Fruit fly (Drosophila melanogaster) whole organism, embryonic: ENCODE data around the gene CG5938.

Experiments used
- Atf-2 ChIP-seq: fragments of 200-800 bp; sonication (Bioruptor generic); optimal IDR thresholded peaks from 2 replicates; lab custom pipeline; 2016; ENCODE audit warnings: missing biosample characterization, missing genetic modification characterization
- CG10543 ChIP-seq: fragments of 200-800 bp; sonication (Bioruptor generic); optimal IDR thresholded peaks from 3 replicates; lab custom pipeline; 2017; ENCODE audit warnings: missing biosample characterization, mild to moderate bottlenecking, missing genetic modification characterization, moderate library complexity
- CG10959 ChIP-seq: fragments of 200-800 bp; sonication (Bioruptor generic); IDR thresholded peaks from 2 replicates; pipeline ENCODE4 v1.3.6; 2022; ENCODE audit warnings: missing biosample characterization, missing genetic modification characterization
- CG12104 ChIP-seq: fragments of 200-800 bp; sonication (Bioruptor generic); optimal IDR thresholded peaks from 3 replicates; lab custom pipeline; 2016; ENCODE audit warnings: missing biosample characterization, missing genetic modification characterization
- CG1233 ChIP-seq: fragments of 200-800 bp; sonication (Bioruptor generic); optimal IDR thresholded peaks from 4 replicates; lab custom pipeline; 2018; ENCODE audit warnings: missing biosample characterization, mild to moderate bottlenecking, missing genetic modification characterization
- CG12744 ChIP-seq: fragments of 200-800 bp; sonication (Bioruptor generic); optimal IDR thresholded peaks from 2 replicates; lab custom pipeline; 2016; ENCODE audit warnings: missing biosample characterization, missing genetic modification characterization
- CG13624 ChIP-seq: fragments of 200-800 bp; sonication (Bioruptor generic); optimal IDR thresholded peaks from 2 replicates; lab custom pipeline; 2016; ENCODE audit warnings: missing biosample characterization, missing genetic modification characterization
- CG15269 ChIP-seq: fragments of 200-800 bp; sonication (Bioruptor generic); optimal IDR thresholded peaks from 2 replicates; lab custom pipeline; 2018; ENCODE audit warnings: missing biosample characterization, mild to moderate bottlenecking, missing genetic modification characterization, moderate library complexity
- CG17361 ChIP-seq: fragments of 200-800 bp; sonication (Bioruptor generic); IDR thresholded peaks from 3 replicates; pipeline ENCODE4 v1.3.6; 2022; ENCODE audit warnings: missing biosample characterization, missing genetic modification characterization
- CG17802 ChIP-seq: fragments of 200-800 bp; sonication (Bioruptor generic); optimal IDR thresholded peaks from 2 replicates; lab custom pipeline; 2018; ENCODE audit warnings: missing biosample characterization, mild to moderate bottlenecking, missing genetic modification characterization, moderate library complexity
- CG31365 ChIP-seq: fragments of 200-800 bp; sonication (Bioruptor generic); optimal IDR thresholded peaks from 2 replicates; lab custom pipeline; 2018; ENCODE audit warnings: missing biosample characterization, mild to moderate bottlenecking, missing genetic modification characterization
- CG34224 ChIP-seq: fragments of 200-800 bp; sonication (Bioruptor generic); IDR thresholded peaks from 3 replicates; pipeline ENCODE4 v1.3.6; 2022; ENCODE audit warnings: missing biosample characterization, missing genetic modification characterization; ENCODE audit not compliant: partially characterized antibody
- CG3847 ChIP-seq: fragments of 200-800 bp; sonication (Bioruptor generic); IDR thresholded peaks from 2 replicates; pipeline ENCODE4 v1.3.6; 2022; ENCODE audit warnings: missing biosample characterization, missing genetic modification characterization
- CG4854 ChIP-seq: fragments of 200-800 bp; sonication (Bioruptor generic); optimal IDR thresholded peaks from 2 replicates; lab custom pipeline; 2016; ENCODE audit warnings: missing biosample characterization, missing genetic modification characterization, inconsistent platforms
- CG5245 ChIP-seq: fragments of 200-800 bp; sonication (Bioruptor generic); optimal IDR thresholded peaks from 3 replicates; lab custom pipeline; 2016; ENCODE audit warnings: missing biosample characterization, missing genetic modification characterization
- CG6654 ChIP-seq: fragments of 200-800 bp; sonication (Bioruptor generic); optimal IDR thresholded peaks from 2 replicates; lab custom pipeline; 2017; ENCODE audit warnings: missing biosample characterization, mild to moderate bottlenecking, missing genetic modification characterization
- CG6689 ChIP-seq: fragments of 200-800 bp; sonication (Bioruptor generic); IDR thresholded peaks from 2 replicates; pipeline ENCODE4 v1.3.6; 2022; ENCODE audit warnings: missing biosample characterization, missing genetic modification characterization
- CG6765 ChIP-seq: fragments of 200-800 bp; sonication (Bioruptor generic); optimal IDR thresholded peaks from 3 replicates; lab custom pipeline; 2017; ENCODE audit warnings: missing biosample characterization, mild to moderate bottlenecking, missing genetic modification characterization
- CG6854 ChIP-seq: fragments of 200-800 bp; sonication (Bioruptor generic); optimal IDR thresholded peaks from 3 replicates; lab custom pipeline; 2017; ENCODE audit warnings: missing biosample characterization, mild to moderate bottlenecking, missing genetic modification characterization
- CG7357 ChIP-seq: fragments of 200-800 bp; sonication (Bioruptor generic); IDR thresholded peaks from 3 replicates; pipeline ENCODE4 v1.3.6; 2022; ENCODE audit warnings: missing biosample characterization, missing genetic modification characterization
- CG9437 ChIP-seq: fragments of 200-800 bp; sonication (Bioruptor generic); optimal IDR thresholded peaks from 2 replicates; lab custom pipeline; 2018; ENCODE audit warnings: missing biosample characterization, mild to moderate bottlenecking, missing genetic modification characterization
- CG9609 ChIP-seq: fragments of 200-800 bp; sonication (Bioruptor generic); optimal IDR thresholded peaks from 3 replicates; lab custom pipeline; 2016; ENCODE audit warnings: missing biosample characterization, missing genetic modification characterization
- Dad ChIP-seq: fragments of 200-800 bp; sonication (Bioruptor generic); optimal IDR thresholded peaks from 3 replicates; lab custom pipeline; 2016; ENCODE audit warnings: missing biosample characterization, missing genetic modification characterization
- ERR ChIP-seq: fragments of 200-800 bp; sonication (Bioruptor generic); optimal IDR thresholded peaks from 2 replicates; lab custom pipeline; 2016; ENCODE audit warnings: missing biosample characterization, missing genetic modification characterization
- Elba2 ChIP-seq: fragments of 200-800 bp; sonication (Bioruptor generic); optimal IDR thresholded peaks from 3 replicates; lab custom pipeline; 2016; ENCODE audit warnings: missing biosample characterization, missing genetic modification characterization
- Hr78 ChIP-seq, 2 experiments: fragments of 200-800 bp in 1 of 2; fragments of >200 bp in 1 of 2; sonication (Bioruptor generic) in 1 of 2; optimal IDR thresholded peaks; 2 replicates each; lab custom pipeline; 2017 to 2019; ENCODE audit warnings: missing biosample characterization in 2 of 2, missing genetic modification characterization in 2 of 2, mild to moderate bottlenecking in 1 of 2, moderate library complexity in 1 of 2
- Myb ChIP-seq: fragments of 200-800 bp; sonication (Bioruptor generic); optimal IDR thresholded peaks from 2 replicates; lab custom pipeline; 2016; ENCODE audit warnings: missing biosample characterization, missing genetic modification characterization
- NC2α ChIP-seq: fragments of 200-800 bp; sonication (Bioruptor generic); optimal IDR thresholded peaks from 2 replicates; lab custom pipeline; 2016; ENCODE audit warnings: missing biosample characterization, missing genetic modification characterization
- Opbp ChIP-seq: fragments of 200-800 bp; sonication (Bioruptor generic); IDR thresholded peaks from 3 replicates; pipeline ENCODE4 v1.3.6; 2022; ENCODE audit warnings: missing biosample characterization, missing genetic modification characterization; ENCODE audit not compliant: partially characterized antibody
- Poxn ChIP-seq: fragments of 200-800 bp; sonication (Bioruptor generic); IDR thresholded peaks from 2 replicates; pipeline ENCODE4 v1.3.6; 2022; ENCODE audit warnings: missing biosample characterization, missing genetic modification characterization
- TFAM ChIP-seq: fragments of 200-800 bp; sonication (Bioruptor generic); optimal IDR thresholded peaks from 2 replicates; lab custom pipeline; 2017; ENCODE audit warnings: missing biosample characterization, missing genetic modification characterization, inconsistent platforms
- YL-1 ChIP-seq: fragments of 200-800 bp; sonication (Bioruptor generic); optimal IDR thresholded peaks from 3 replicates; lab custom pipeline; 2017; ENCODE audit warnings: missing biosample characterization, mild to moderate bottlenecking, missing genetic modification characterization
- al ChIP-seq: fragments of 200-800 bp; sonication (Bioruptor generic); IDR thresholded peaks from 2 replicates; pipeline ENCODE4 v1.3.6; 2022; ENCODE audit warnings: missing biosample characterization, missing genetic modification characterization
- aop ChIP-seq: fragments of 200-800 bp; sonication (Bioruptor generic); IDR thresholded peaks from 2 replicates; pipeline ENCODE4 v1.3.6; 2022; ENCODE audit warnings: missing biosample characterization, missing genetic modification characterization
- bigmax ChIP-seq: fragments of 200-800 bp; sonication (Bioruptor generic); optimal IDR thresholded peaks from 2 replicates; lab custom pipeline; 2018; ENCODE audit warnings: missing biosample characterization, mild to moderate bottlenecking, missing genetic modification characterization
- btn ChIP-seq: fragments of 200-800 bp; sonication (Bioruptor generic); optimal IDR thresholded peaks from 2 replicates; lab custom pipeline; 2016; ENCODE audit warnings: missing biosample characterization, missing genetic modification characterization
- eve ChIP-seq, 2 experiments: fragments of >200 bp; optimal IDR thresholded peaks; 2 replicates each; lab custom pipeline; 2017; ENCODE audit warnings: missing biosample characterization in 2 of 2, missing genetic modification characterization in 2 of 2
- grau ChIP-seq: fragments of 200-800 bp; optimal IDR thresholded peaks from 3 replicates; lab custom pipeline; 2019; ENCODE audit warnings: missing biosample characterization, mild to moderate bottlenecking, missing genetic modification characterization, moderate library complexity
- ham ChIP-seq: fragments of 200-800 bp; sonication (Bioruptor generic); IDR thresholded peaks from 2 replicates; pipeline ENCODE4 v1.3.6; 2022; ENCODE audit warnings: missing biosample characterization, missing genetic modification characterization
- her ChIP-seq: fragments of 200-800 bp; sonication (Bioruptor generic); optimal IDR thresholded peaks from 2 replicates; lab custom pipeline; 2016; ENCODE audit warnings: missing biosample characterization, missing genetic modification characterization
- mam ChIP-seq: fragments of 200-800 bp; sonication (Bioruptor generic); optimal IDR thresholded peaks from 3 replicates; lab custom pipeline; 2016; ENCODE audit warnings: missing biosample characterization, missing genetic modification characterization
- nmo ChIP-seq: fragments of 200-800 bp; sonication (Bioruptor generic); optimal IDR thresholded peaks from 2 replicates; lab custom pipeline; 2018; ENCODE audit warnings: missing biosample characterization, mild to moderate bottlenecking, missing genetic modification characterization, moderate library complexity
- sim ChIP-seq: fragments of 200-800 bp; sonication (Bioruptor generic); IDR thresholded peaks from 2 replicates; pipeline ENCODE4 v1.3.6; 2022; ENCODE audit warnings: missing biosample characterization, missing genetic modification characterization
- so ChIP-seq: fragments of 200-800 bp; sonication (Bioruptor generic); IDR thresholded peaks from 3 replicates; pipeline ENCODE4 v1.3.6; 2022; ENCODE audit warnings: missing biosample characterization, missing genetic modification characterization
- tio ChIP-seq: fragments of 200-800 bp; sonication (Bioruptor generic); optimal IDR thresholded peaks from 2 replicates; lab custom pipeline; 2017; ENCODE audit warnings: missing biosample characterization, missing genetic modification characterization, inconsistent platforms
- tna ChIP-seq: fragments of 200-800 bp; sonication (Bioruptor generic); IDR thresholded peaks from 2 replicates; pipeline ENCODE4 v1.3.6; 2022; ENCODE audit warnings: missing biosample characterization, missing genetic modification characterization; ENCODE audit not compliant: partially characterized antibody
- usp ChIP-seq: fragments of >200 bp; optimal IDR thresholded peaks from 2 replicates; lab custom pipeline; 2017; ENCODE audit warnings: missing biosample characterization, missing genetic modification characterization
- vnd ChIP-seq: fragments of 200-800 bp; sonication (Bioruptor generic); IDR thresholded peaks from 3 replicates; pipeline ENCODE4 v1.3.6; 2022; ENCODE audit warnings: missing biosample characterization, missing genetic modification characterization; ENCODE audit not compliant: partially characterized antibody
- wek ChIP-seq: fragments of 200-800 bp; sonication (Bioruptor generic); optimal IDR thresholded peaks from 3 replicates; lab custom pipeline; 2018; ENCODE audit warnings: missing biosample characterization, mild to moderate bottlenecking, missing genetic modification characterization, moderate library complexity

The CG5938 gene

DNA sequence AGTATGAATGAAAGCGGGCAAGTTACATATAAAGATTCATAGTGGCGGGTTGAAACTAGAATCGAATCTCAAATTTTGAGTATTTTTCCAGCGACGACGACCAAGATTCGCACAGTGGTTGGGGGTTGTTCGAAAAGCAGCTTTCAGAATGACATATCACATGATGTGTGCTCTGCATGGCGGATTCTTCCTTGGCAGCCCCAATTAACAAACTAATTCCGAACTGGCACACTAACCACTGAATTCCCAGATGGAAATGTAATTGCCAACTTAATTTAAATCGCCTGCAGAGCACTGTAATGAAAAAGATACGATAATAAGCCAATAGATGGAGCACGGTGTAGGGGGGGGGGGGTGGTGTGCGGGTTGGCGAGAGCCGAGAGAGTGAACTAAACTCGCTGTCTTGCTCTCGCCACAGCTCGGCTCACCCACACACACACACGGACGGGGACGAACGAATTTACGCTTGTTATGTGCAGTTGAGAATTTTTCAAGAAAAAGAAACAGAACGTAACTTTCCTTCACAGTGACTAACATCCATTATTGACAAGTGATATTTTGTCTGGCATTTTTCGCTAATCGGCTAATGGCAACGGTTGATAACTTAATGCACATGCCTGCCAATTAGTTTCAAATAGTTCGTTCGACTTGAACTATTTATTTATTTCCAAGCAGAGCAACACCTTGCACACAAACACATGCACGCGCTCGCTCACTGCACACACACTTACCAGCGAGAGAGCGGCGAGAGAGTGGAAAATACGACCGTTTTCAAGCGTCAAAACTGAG, 6.6 kb downstream of the CG5938 start (continued):
- TF ChIP-seq CG10959 (GFP tag; lab: Robert Waterston, UW), result peak; percentile 92
- no peak for TF ChIP-seq eve (GFP tag; optimal IDR thresholded peaks at IDR 0.05; lab: Kevin White, UChicago)
- peak; percentile 91 for TF ChIP-seq CG4854 (GFP tag; lab: Kevin White, UChicago)
- peak; percentile 88 for TF ChIP-seq Poxn
- peak; percentile 96 for TF ChIP-seq CG3847
- peak; percentile 90 for TF ChIP-seq CG12744 (GFP tag; lab: Kevin White, UChicago)
- peak; percentile 89 for TF ChIP-seq Myb (GFP tag; lab: Kevin White, UChicago)
- peak; percentile 63; the same call in 1 of the 2 replicates for TF ChIP-seq tna (GFP tag; lab: Robert Waterston, UW)
- peak; percentile 97 for TF ChIP-seq CG9609 (GFP tag; lab: Kevin White, UChicago)
- peak; percentile 68 for TF ChIP-seq Opbp (GFP tag; lab: Robert Waterston, UW)
- TF ChIP-seq vnd (GFP tag; lab: Robert Waterston, UW), result peak; percentile 59; the same call in 2 of the 3 replicates
- TF ChIP-seq CG6765 (GFP tag; lab: Kevin White, UChicago), result peak; percentile 90
- peak; percentile 97 for TF ChIP-seq CG6689 (GFP tag; lab: Robert Waterston, UW)
- TF ChIP-seq CG13624 (GFP tag; lab: Kevin White, UChicago), result peak; percentile 95
- peak; percentile 82 for TF ChIP-seq TFAM
- TF ChIP-seq usp (GFP tag; lab: Kevin White, UChicago), result no peak
- TF ChIP-seq mam (GFP tag; lab: Kevin White, UChicago), result peak; percentile 96
- no peak for TF ChIP-seq CG34224 (GFP tag; lab: Robert Waterston, UW)
- TF ChIP-seq CG5245 (GFP tag; lab: Kevin White, UChicago), result peak; percentile 92
- TF ChIP-seq CG6654, result peak; percentile 86
- TF ChIP-seq CG7357, result peak; percentile 90
- peak; percentile 87 for TF ChIP-seq CG31365
- peak in 1 of 2 experiments; percentile 70 for TF ChIP-seq Hr78 (GFP tag; optimal IDR thresholded peaks at IDR 0.05; lab: Kevin White, UChicago)
- TF ChIP-seq so (GFP tag; lab: Robert Waterston, UW), result peak; percentile 96
- peak; percentile 94 for TF ChIP-seq Atf-2 (GFP tag; lab: Kevin White, UChicago)
- TF ChIP-seq Dad (GFP tag; lab: Kevin White, UChicago), result peak; percentile 93
- TF ChIP-seq CG12104 (GFP tag; lab: Kevin White, UChicago), result peak; percentile 82
- TF ChIP-seq aop (GFP tag; lab: Robert Waterston, UW), result peak; percentile 91
- peak; percentile 78 for TF ChIP-seq CG17802 (tag; lab: Kevin White, UChicago)
- TF ChIP-seq btn (GFP tag; lab: Kevin White, UChicago), result peak; percentile 92
- TF ChIP-seq sim, result peak; percentile 91
- TF ChIP-seq CG10543, result peak; percentile 90
- TF ChIP-seq nmo (GFP tag; lab: Kevin White, UChicago), result peak; percentile 94
- TF ChIP-seq CG15269 (tag; lab: Kevin White, UChicago), result peak; percentile 97
- TF ChIP-seq CG6854 (GFP tag; lab: Kevin White, UChicago), result peak; percentile 90
- TF ChIP-seq CG17361 (GFP tag; lab: Robert Waterston, UW), result peak; percentile 94
- peak; percentile 68 for TF ChIP-seq bigmax (GFP tag; lab: Kevin White, UChicago)
- peak; percentile 82 for TF ChIP-seq NC2α (GFP tag; lab: Kevin White, UChicago)
- TF ChIP-seq wek, result peak; percentile 86
- peak; percentile 91; the same call in 1 of the 2 replicates for TF ChIP-seq ham (GFP tag; lab: Robert Waterston, UW)
- peak; percentile 89 for TF ChIP-seq tio
- peak; percentile 88 for TF ChIP-seq CG9437 (GFP tag; lab: Kevin White, UChicago)
- peak; percentile 94 for TF ChIP-seq al
- TF ChIP-seq her (GFP tag; lab: Kevin White, UChicago), result peak; percentile 95
- peak; percentile 89 for TF ChIP-seq YL-1 (GFP tag; lab: Kevin White, UChicago)
- TF ChIP-seq grau (tag; lab: Kevin White, UChicago), result peak; percentile 94
- peak; percentile 91 for TF ChIP-seq ERR (GFP tag; lab: Kevin White, UChicago)
- TF ChIP-seq Elba2 (GFP tag; lab: Kevin White, UChicago), result no peak
- peak; percentile 92 for TF ChIP-seq CG1233 (GFP tag; lab: Kevin White, UChicago)
